Worm (Caenorhabditis elegans) whole organism, L2 larva: Measurements from ENCODE around the gene F02C12.2.

Source experiments
- R02D3.7 ChIP-seq: fragments of 150-350 bp; optimal IDR thresholded peaks from 2 replicates; lab custom pipeline; 2014; ENCODE audit warnings: missing biosample characterization, missing genetic modification characterization
- ceh-82 ChIP-seq: fragments of 150-350 bp; optimal IDR thresholded peaks from 2 replicates; lab custom pipeline; 2014; ENCODE audit warnings: missing biosample characterization, missing genetic modification characterization
- elt-3 ChIP-seq: sonication (generic microtip); optimal IDR thresholded peaks from 2 replicates; lab custom pipeline; 2017; ENCODE audit warnings: missing biosample characterization, missing genetic modification characterization
- lsy-2 ChIP-seq, 2 experiments: fragments of 150-350 bp in 1 of 2; sonication (generic microtip) in 1 of 2; optimal IDR thresholded peaks; 2 replicates each; lab custom pipeline; 2014 to 2017; ENCODE audit warnings: missing biosample characterization in 2 of 2, missing genetic modification characterization in 2 of 2
- mdl-1 ChIP-seq, 2 experiments: fragments of 150-350 bp in 1 of 2; sonication (generic microtip) in 1 of 2; optimal IDR thresholded peaks; 2 replicates each; lab custom pipeline; 2017; ENCODE audit warnings: missing biosample characterization in 2 of 2, missing genetic modification characterization in 2 of 2
- nhr-11 ChIP-seq: fragments of 150-350 bp; optimal IDR thresholded peaks from 2 replicates; lab custom pipeline; 2014; ENCODE audit warnings: missing biosample characterization, missing genetic modification characterization
- nhr-12 ChIP-seq: fragments of 150-350 bp; optimal IDR thresholded peaks from 2 replicates; lab custom pipeline; 2014; ENCODE audit warnings: missing biosample characterization, missing genetic modification characterization
- nhr-237 ChIP-seq: fragments of 150-350 bp; optimal IDR thresholded peaks from 2 replicates; lab custom pipeline; 2014; ENCODE audit warnings: missing biosample characterization, missing genetic modification characterization
- nhr-6 ChIP-seq: fragments of 150-350 bp; optimal IDR thresholded peaks from 2 replicates; lab custom pipeline; 2014; ENCODE audit warnings: missing biosample characterization, missing genetic modification characterization
- nhr-77 ChIP-seq: fragments of 150-350 bp; optimal IDR thresholded peaks from 2 replicates; lab custom pipeline; 2014; ENCODE audit warnings: missing biosample characterization, missing genetic modification characterization
- skn-1 ChIP-seq: sonication (generic microtip); optimal IDR thresholded peaks from 2 replicates; lab custom pipeline; 2017; ENCODE audit warnings: missing biosample characterization, missing genetic modification characterization
- sma-9 ChIP-seq, 2 experiments: fragments of 150-350 bp in 1 of 2; sonication (generic microtip) in 1 of 2; optimal IDR thresholded peaks; 2 replicates each; lab custom pipeline; 2014 to 2016; ENCODE audit warnings: missing genetic modification characterization in 2 of 2, mild to moderate bottlenecking in 1 of 2, missing biosample characterization in 1 of 2, missing compliant biosample characterization in 1 of 2, missing genetic modification reagents in 1 of 2, moderate library complexity in 1 of 2

DNA sequence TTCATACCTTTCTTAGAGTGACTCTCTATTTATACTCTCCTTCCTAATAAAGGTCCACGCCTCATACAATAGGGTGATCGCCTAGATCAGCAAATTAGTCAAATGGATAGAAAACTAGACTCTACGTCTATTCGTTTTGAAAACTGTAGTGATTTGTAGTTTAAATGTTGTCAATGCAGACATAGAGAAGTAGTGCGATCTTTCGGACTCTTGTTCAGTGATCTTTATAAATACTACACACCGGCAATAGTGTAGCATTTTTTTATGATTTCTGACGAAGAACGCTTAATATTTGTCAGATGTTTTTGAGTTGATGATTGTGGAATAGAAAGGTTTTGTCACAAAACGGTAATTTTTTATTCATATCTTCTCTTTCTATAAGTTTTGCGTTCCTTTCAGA is 12.2 kb upstream of the F02C12.2 start:
- peak; percentile 10 for TF ChIP-seq sma-9 (GFP tag; optimal IDR thresholded peaks at IDR 0.05; lab: Kevin White, UChicago)
- no peak for TF ChIP-seq sma-9 (tag; optimal IDR thresholded peaks at IDR 0.05; lab: Kevin White, UChicago)
- no peak for TF ChIP-seq nhr-77 (tag; lab: Kevin White, UChicago)
- no peak for TF ChIP-seq nhr-11 (tag; lab: Kevin White, UChicago)
- TF ChIP-seq nhr-237 (tag; lab: Kevin White, UChicago): no peak
- no peak for TF ChIP-seq skn-1
- no peak for TF ChIP-seq R02D3.7 (tag; lab: Kevin White, UChicago)
- TF ChIP-seq nhr-6 (tag; lab: Kevin White, UChicago): no peak
- TF ChIP-seq nhr-12: no peak
- TF ChIP-seq ceh-82 (tag; lab: Kevin White, UChicago): no peak
- TF ChIP-seq lsy-2 (tag; optimal IDR thresholded peaks at IDR 0.05; lab: Kevin White, UChicago): no peak
- TF ChIP-seq mdl-1 (tag; optimal IDR thresholded peaks at IDR 0.05; lab: Kevin White, UChicago): no peak
- TF ChIP-seq elt-3 (tag; lab: Kevin White, UChicago): no peak
